Worm (Caenorhabditis elegans) whole organism, L4/young adult: ENCODE results near the gene pqn-15.

Experiments
- dao-5 ChIP-seq: sonication (generic microtip); optimal IDR thresholded peaks from 2 replicates; lab custom pipeline; 2016; ENCODE audit warnings: missing genotype, missing genetic modification characterization, moderate library complexity, missing compliant biosample characterization
- him-1 ChIP-seq: sonication (generic microtip); optimal IDR thresholded peaks from 2 replicates; lab custom pipeline; 2016; ENCODE audit warnings: missing genotype, missing genetic modification reagents, missing genetic modification characterization, missing compliant biosample characterization

DNA sequence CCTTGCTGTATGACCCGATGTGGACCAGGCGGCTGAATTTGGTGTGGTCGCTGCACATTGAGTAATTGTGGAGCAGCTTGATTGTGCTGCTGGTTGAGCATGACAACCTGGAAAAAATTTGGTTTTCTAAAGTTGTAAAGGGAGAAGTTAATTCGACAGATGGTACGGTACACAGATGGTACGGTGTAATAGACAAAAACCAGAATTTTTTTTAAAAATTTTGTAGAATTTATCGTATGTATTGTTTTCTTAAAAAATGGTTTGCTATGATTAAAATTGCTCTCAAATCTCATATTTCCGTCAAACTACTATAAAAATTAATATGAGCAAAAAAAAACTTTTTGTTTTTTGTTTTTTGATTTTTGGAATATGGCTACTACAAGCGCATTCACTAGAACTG lies at the start of gene pqn-15:
- TF ChIP-seq him-1 (tag; lab: Kevin White, UChicago) (no peak), dao-5 (tag; lab: Kevin White, UChicago) (no peak)
